Fruit fly (Drosophila melanogaster) whole organism, embryonic: ENCODE data around the gene CG33687.

Source experiments
- Ada2b ChIP-seq: fragments of 200-800 bp; sonication (Bioruptor generic); IDR thresholded peaks from 2 replicates; pipeline ENCODE4 v1.3.6; 2022; ENCODE audit warnings: missing biosample characterization, missing genetic modification characterization
- B-H1 ChIP-seq: fragments of 200-800 bp; sonication (Bioruptor generic); IDR thresholded peaks from 3 replicates; pipeline ENCODE4 v1.3.6; 2022; ENCODE audit warnings: missing biosample characterization, missing genetic modification characterization
- BEAF-32 ChIP-seq: fragments of 200-800 bp; sonication (Bioruptor generic); optimal IDR thresholded peaks from 3 replicates; lab custom pipeline; 2017; ENCODE audit warnings: missing biosample characterization, missing genetic modification characterization, mild to moderate bottlenecking, moderate library complexity, missing genetic modification reagents
- Blimp-1 ChIP-seq: fragments of 200-800 bp; sonication (Bioruptor generic); optimal IDR thresholded peaks from 3 replicates; lab custom pipeline; 2018; ENCODE audit warnings: missing biosample characterization, missing genetic modification characterization, mild to moderate bottlenecking, moderate library complexity, missing genetic modification reagents
- CG10654 ChIP-seq: fragments of 200-800 bp; sonication (Bioruptor generic); optimal IDR thresholded peaks from 2 replicates; lab custom pipeline; 2016; ENCODE audit warnings: missing biosample characterization, missing genetic modification characterization
- CG11723 ChIP-seq: fragments of 200-800 bp; sonication (Bioruptor generic); optimal IDR thresholded peaks from 2 replicates; lab custom pipeline; 2017; ENCODE audit warnings: missing biosample characterization, mild to moderate bottlenecking, missing genetic modification characterization
- CG13424 ChIP-seq: fragments of 200-800 bp; sonication (Bioruptor generic); optimal IDR thresholded peaks from 2 replicates; lab custom pipeline; 2019; ENCODE audit warnings: missing biosample characterization, mild to moderate bottlenecking, missing genetic modification characterization, moderate library complexity
- CG14667 ChIP-seq: fragments of 200-800 bp; sonication (Bioruptor generic); IDR thresholded peaks from 2 replicates; pipeline ENCODE4 v1.3.6; 2022; ENCODE audit warnings: missing biosample characterization, missing genetic modification characterization
- CG17568 ChIP-seq: fragments of 200-800 bp; sonication (Bioruptor generic); optimal IDR thresholded peaks from 2 replicates; lab custom pipeline; 2018; ENCODE audit warnings: missing biosample characterization, mild to moderate bottlenecking, missing genetic modification characterization, moderate library complexity
- CG17829 ChIP-seq: fragments of 200-800 bp; optimal IDR thresholded peaks from 2 replicates; lab custom pipeline; 2019; ENCODE audit warnings: missing biosample characterization, mild to moderate bottlenecking, missing genetic modification characterization, moderate library complexity
- CG2678 ChIP-seq: fragments of 200-800 bp; sonication (Bioruptor generic); optimal IDR thresholded peaks from 3 replicates; lab custom pipeline; 2019; ENCODE audit warnings: missing biosample characterization, mild to moderate bottlenecking, missing genetic modification characterization, moderate library complexity
- CG2712 ChIP-seq: fragments of 200-800 bp; optimal IDR thresholded peaks from 3 replicates; lab custom pipeline; 2019; ENCODE audit warnings: missing biosample characterization, mild to moderate bottlenecking, missing genetic modification characterization, moderate library complexity
- CG30431 ChIP-seq: fragments of 200-800 bp; sonication (Bioruptor generic); optimal IDR thresholded peaks from 2 replicates; lab custom pipeline; 2017; ENCODE audit warnings: missing biosample characterization, missing genetic modification characterization
- CG34422 ChIP-seq: fragments of 200-800 bp; sonication (Bioruptor generic); IDR thresholded peaks from 3 replicates; pipeline ENCODE4 v1.3.6; 2022; ENCODE audit warnings: missing biosample characterization, missing genetic modification characterization
- CG43689 ChIP-seq: fragments of 200-800 bp; sonication (Bioruptor generic); IDR thresholded peaks from 2 replicates; pipeline ENCODE4 v1.3.6; 2022; ENCODE audit warnings: missing biosample characterization, missing genetic modification characterization
- CG6654 ChIP-seq: fragments of 200-800 bp; sonication (Bioruptor generic); optimal IDR thresholded peaks from 2 replicates; lab custom pipeline; 2017; ENCODE audit warnings: missing biosample characterization, mild to moderate bottlenecking, missing genetic modification characterization
- CG7987 ChIP-seq: fragments of 200-800 bp; sonication (Bioruptor generic); optimal IDR thresholded peaks from 2 replicates; lab custom pipeline; 2018; ENCODE audit warnings: missing biosample characterization, mild to moderate bottlenecking, missing genetic modification characterization, moderate library complexity
- CG9876 ChIP-seq: fragments of 200-800 bp; sonication (Bioruptor generic); optimal IDR thresholded peaks from 2 replicates; lab custom pipeline; 2016; ENCODE audit warnings: missing biosample characterization, missing genetic modification characterization
- Dad ChIP-seq: fragments of 200-800 bp; sonication (Bioruptor generic); optimal IDR thresholded peaks from 3 replicates; lab custom pipeline; 2016; ENCODE audit warnings: missing biosample characterization, missing genetic modification characterization
- Dip2 ChIP-seq: fragments of 200-800 bp; sonication (Bioruptor generic); IDR thresholded peaks from 2 replicates; pipeline ENCODE4 v1.3.6; 2022; ENCODE audit warnings: missing biosample characterization, missing genetic modification characterization
- H2.0 ChIP-seq: fragments of 200-800 bp; sonication (Bioruptor generic); IDR thresholded peaks from 2 replicates; pipeline ENCODE4 v1.3.6; 2022; ENCODE audit warnings: missing biosample characterization, missing genetic modification characterization
- HHEX ChIP-seq: fragments of 200-800 bp; sonication (Bioruptor generic); optimal IDR thresholded peaks from 3 replicates; lab custom pipeline; 2017; ENCODE audit warnings: missing biosample characterization, mild to moderate bottlenecking, missing genetic modification characterization, missing genetic modification reagents
- HLH3B ChIP-seq: fragments of 200-800 bp; sonication (Bioruptor generic); IDR thresholded peaks from 2 replicates; pipeline ENCODE4 v1.3.6; 2022; ENCODE audit warnings: missing biosample characterization, missing genetic modification characterization
- HLH54F ChIP-seq: fragments of 200-800 bp; sonication (Bioruptor generic); optimal IDR thresholded peaks from 3 replicates; lab custom pipeline; 2016; ENCODE audit warnings: missing biosample characterization, missing genetic modification characterization
- Opbp ChIP-seq: fragments of 200-800 bp; sonication (Bioruptor generic); IDR thresholded peaks from 3 replicates; pipeline ENCODE4 v1.3.6; 2022; ENCODE audit warnings: missing biosample characterization, missing genetic modification characterization; ENCODE audit not compliant: partially characterized antibody
- PHDP ChIP-seq: fragments of 200-800 bp; sonication (Bioruptor generic); optimal IDR thresholded peaks from 3 replicates; lab custom pipeline; 2018; ENCODE audit warnings: missing biosample characterization, mild to moderate bottlenecking, missing genetic modification characterization, moderate library complexity
- Sin3A ChIP-seq: fragments of >200 bp; optimal IDR thresholded peaks from 2 replicates; lab custom pipeline; 2018
- Ssrp ChIP-seq: fragments of 200-800 bp; sonication (Bioruptor generic); optimal IDR thresholded peaks from 2 replicates; lab custom pipeline; 2018; ENCODE audit warnings: missing biosample characterization, mild to moderate bottlenecking, missing genetic modification characterization, moderate library complexity
- Taf1 ChIP-seq: fragments of 200-800 bp; sonication (Bioruptor generic); IDR thresholded peaks from 2 replicates; pipeline ENCODE4 v1.3.6; 2022; ENCODE audit warnings: missing biosample characterization, missing genetic modification characterization
- Tbp ChIP-seq: fragments of >200 bp; optimal IDR thresholded peaks from 2 replicates; lab custom pipeline; 2018; ENCODE audit warnings: missing biosample characterization, missing genetic modification characterization
- ac ChIP-seq: fragments of 200-800 bp; sonication (Bioruptor generic); optimal IDR thresholded peaks from 3 replicates; lab custom pipeline; 2017; ENCODE audit warnings: missing biosample characterization, mild to moderate bottlenecking, missing genetic modification characterization
- amos ChIP-seq: fragments of 200-800 bp; sonication (Bioruptor generic); IDR thresholded peaks from 2 replicates; pipeline ENCODE4 v1.3.6; 2022; ENCODE audit warnings: missing biosample characterization, missing genetic modification characterization; ENCODE audit not compliant: partially characterized antibody
- ara ChIP-seq: fragments of 200-800 bp; sonication (Bioruptor generic); IDR thresholded peaks from 2 replicates; pipeline ENCODE4 v1.3.6; 2022; ENCODE audit warnings: missing biosample characterization, missing genetic modification characterization
- dan ChIP-seq: fragments of 200-800 bp; sonication (Bioruptor generic); IDR thresholded peaks from 2 replicates; pipeline ENCODE4 v1.3.6; 2022; ENCODE audit warnings: missing biosample characterization, missing genetic modification characterization
- dmrt11E ChIP-seq: fragments of 200-800 bp; sonication (Bioruptor generic); optimal IDR thresholded peaks from 3 replicates; lab custom pipeline; 2018; ENCODE audit warnings: missing biosample characterization, mild to moderate bottlenecking, missing genetic modification characterization, moderate library complexity
- dmrt99B ChIP-seq: fragments of 200-800 bp; sonication (Bioruptor generic); optimal IDR thresholded peaks from 2 replicates; lab custom pipeline; 2018; ENCODE audit warnings: missing biosample characterization, mild to moderate bottlenecking, missing genetic modification characterization, moderate library complexity
- esg ChIP-seq: fragments of 200-800 bp; sonication (Bioruptor generic); conservative IDR thresholded peaks from 2 replicates; pipeline ENCODE4 v1.3.6; 2022; ENCODE audit warnings: missing biosample characterization, missing genetic modification characterization
- exex ChIP-seq: fragments of 200-800 bp; sonication (Bioruptor generic); optimal IDR thresholded peaks from 4 replicates; lab custom pipeline; 2018; ENCODE audit warnings: missing biosample characterization, mild to moderate bottlenecking, missing genetic modification characterization, moderate library complexity
- fd3F ChIP-seq: fragments of 200-800 bp; sonication (Bioruptor generic); optimal IDR thresholded peaks from 2 replicates; lab custom pipeline; 2018; ENCODE audit warnings: missing biosample characterization, mild to moderate bottlenecking, missing genetic modification characterization, moderate library complexity
- ken ChIP-seq: fragments of 200-800 bp; sonication (Bioruptor generic); IDR thresholded peaks from 3 replicates; pipeline ENCODE4 v1.3.6; 2022; ENCODE audit warnings: missing biosample characterization, missing genetic modification characterization
- klu ChIP-seq: fragments of 200-800 bp; sonication (Bioruptor generic); IDR thresholded peaks from 2 replicates; pipeline ENCODE4 v1.3.6; 2022; ENCODE audit warnings: missing biosample characterization, missing genetic modification characterization
- nerfin-2 ChIP-seq: fragments of 200-800 bp; sonication (Bioruptor generic); IDR thresholded peaks from 2 replicates; pipeline ENCODE4 v1.3.6; 2022; ENCODE audit warnings: missing biosample characterization, missing genetic modification characterization; ENCODE audit not compliant: partially characterized antibody
- odd ChIP-seq: fragments of 200-800 bp; sonication (Bioruptor generic); optimal IDR thresholded peaks from 2 replicates; lab custom pipeline; 2017; ENCODE audit warnings: missing biosample characterization, mild to moderate bottlenecking, missing genetic modification characterization
- peb ChIP-seq: fragments of 200-800 bp; sonication (Bioruptor generic); IDR thresholded peaks from 2 replicates; pipeline ENCODE4 v1.3.6; 2022; ENCODE audit warnings: missing biosample characterization, missing genetic modification characterization
- prd ChIP-seq, 3 experiments: fragments of >200 bp in 2 of 3; fragments of 200-800 bp in 1 of 3; sonication (Bioruptor generic) in 1 of 3; optimal IDR thresholded peaks in 2 of 3; IDR thresholded peaks in 1 of 3; 2 replicates in 2 of 3; 3 replicates in 1 of 3; pipeline versions ENCODE4 v1.3.6 to Lab custom; 2017 to 2022; ENCODE audit warnings: missing biosample characterization in 1 of 3, missing genetic modification characterization in 1 of 3
- pum ChIP-seq: fragments of 200-800 bp; sonication (Bioruptor generic); optimal IDR thresholded peaks from 2 replicates; lab custom pipeline; 2016; ENCODE audit warnings: missing biosample characterization, missing genetic modification characterization
- tup ChIP-seq: fragments of 200-800 bp; sonication (Bioruptor generic); optimal IDR thresholded peaks from 2 replicates; lab custom pipeline; 2016; ENCODE audit warnings: missing biosample characterization, mild to moderate bottlenecking, missing genetic modification characterization, moderate library complexity
- twi ChIP-seq: fragments of 200-800 bp; optimal IDR thresholded peaks from 2 replicates; lab custom pipeline; 2019; ENCODE audit warnings: missing biosample characterization, mild to moderate bottlenecking, missing genetic modification characterization, moderate library complexity
- tx ChIP-seq: fragments of 200-800 bp; sonication (Bioruptor generic); optimal IDR thresholded peaks from 2 replicates; lab custom pipeline; 2016; ENCODE audit warnings: missing biosample characterization, missing genetic modification characterization
- vfl ChIP-seq: fragments of 200-800 bp; sonication (Bioruptor generic); optimal IDR thresholded peaks from 2 replicates; lab custom pipeline; 2016; ENCODE audit warnings: missing biosample characterization, missing genetic modification characterization
- wek ChIP-seq: fragments of 200-800 bp; sonication (Bioruptor generic); optimal IDR thresholded peaks from 3 replicates; lab custom pipeline; 2018; ENCODE audit warnings: missing biosample characterization, mild to moderate bottlenecking, missing genetic modification characterization, moderate library complexity

CG33687 gene

DNA sequence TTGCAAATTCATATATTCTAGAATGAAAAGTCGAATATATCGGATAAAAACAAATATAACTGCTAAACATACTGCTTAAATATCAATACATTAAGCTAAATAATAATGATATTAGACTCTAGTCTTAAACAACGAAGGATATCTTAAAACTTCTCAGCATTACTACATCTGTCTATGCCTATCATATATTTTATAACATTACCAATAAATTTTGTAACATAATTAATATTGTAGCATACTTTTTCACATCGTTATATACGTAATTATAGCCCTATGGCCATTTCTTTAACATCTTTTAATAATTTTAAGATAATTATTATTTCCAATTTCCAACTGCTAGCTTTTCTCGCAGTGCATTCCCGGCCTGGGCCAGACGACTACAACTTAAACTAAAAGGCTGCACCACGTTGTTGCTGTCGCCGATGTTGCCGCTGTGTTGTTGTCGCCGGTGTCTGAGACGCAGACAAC lies 24.8 kb upstream of the CG33687 start (continued):
- TF ChIP-seq CG9876 (GFP tag; lab: Kevin White, UChicago): no peak
- no peak for TF ChIP-seq HHEX (GFP tag; lab: Kevin White, UChicago)
- TF ChIP-seq CG7987 (GFP tag; lab: Kevin White, UChicago): no peak
- TF ChIP-seq peb (GFP tag; lab: Robert Waterston, UW): no peak
- no peak for TF ChIP-seq CG10654 (GFP tag; lab: Kevin White, UChicago)
- TF ChIP-seq HLH3B (GFP tag; lab: Robert Waterston, UW): no peak
- TF ChIP-seq BEAF-32 (GFP tag; lab: Kevin White, UChicago): no peak
- TF ChIP-seq pum (GFP tag; lab: Kevin White, UChicago): no peak
- TF ChIP-seq HLH54F (GFP tag; lab: Kevin White, UChicago): no peak
- TF ChIP-seq vfl: no peak
- TF ChIP-seq CG2712 (tag; lab: Kevin White, UChicago): peak; percentile 56
- TF ChIP-seq dmrt11E (tag; lab: Kevin White, UChicago): peak; percentile 43
- TF ChIP-seq nerfin-2 (GFP tag; lab: Robert Waterston, UW): no peak
- no peak for TF ChIP-seq klu
- no peak for TF ChIP-seq ken
- TF ChIP-seq twi (tag; lab: Kevin White, UChicago): peak; percentile 7
- no peak for TF ChIP-seq tup
- peak; percentile 14 for TF ChIP-seq CG11723 (GFP tag; lab: Kevin White, UChicago)
- peak; percentile 68 for TF ChIP-seq CG2678
- peak; percentile 47 for TF ChIP-seq Ssrp
- TF ChIP-seq exex (tag; lab: Kevin White, UChicago): no peak
- TF ChIP-seq esg (GFP tag; lab: Robert Waterston, UW): no peak
- peak; percentile 58 for TF ChIP-seq dmrt99B (tag; lab: Kevin White, UChicago)
- no peak for TF ChIP-seq Opbp
- TF ChIP-seq CG13424 (tag; lab: Kevin White, UChicago): peak; percentile 54
- no peak for TF ChIP-seq CG14667
- TF ChIP-seq Ada2b: no peak
- peak; percentile 31 for TF ChIP-seq odd (GFP tag; lab: Kevin White, UChicago)
- TF ChIP-seq ac (GFP tag; lab: Kevin White, UChicago): no peak
- TF ChIP-seq Taf1 (GFP tag; lab: Robert Waterston, UW): no peak
- no peak for TF ChIP-seq ara (GFP tag; lab: Robert Waterston, UW)
- TF ChIP-seq CG30431 (GFP tag; lab: Kevin White, UChicago): no peak
- no peak for TF ChIP-seq amos (GFP tag; lab: Robert Waterston, UW)
- no peak for TF ChIP-seq dan
- TF ChIP-seq prd (optimal IDR thresholded peaks at IDR 0.05; lab: Kevin White, UChicago): no peak
- TF ChIP-seq prd (GFP tag; IDR thresholded peaks at IDR 0.05; lab: Robert Waterston, UW): no peak
- no peak for TF ChIP-seq Sin3A (lab: Kevin White, UChicago)
- no peak for TF ChIP-seq Dip2
- no peak for TF ChIP-seq wek (GFP tag; lab: Kevin White, UChicago)
- no peak for TF ChIP-seq Dad (GFP tag; lab: Kevin White, UChicago)
- TF ChIP-seq tx (GFP tag; lab: Kevin White, UChicago): no peak
- no peak for TF ChIP-seq H2.0 (GFP tag; lab: Robert Waterston, UW)
- TF ChIP-seq PHDP: peak; percentile 7
- peak; percentile 22 for TF ChIP-seq Blimp-1 (GFP tag; lab: Kevin White, UChicago)
- no peak for TF ChIP-seq Tbp (GFP tag; lab: Kevin White, UChicago)
- no peak for TF ChIP-seq fd3F
- no peak for TF ChIP-seq B-H1 (GFP tag; lab: Robert Waterston, UW)
- TF ChIP-seq CG17568 (GFP tag; lab: Kevin White, UChicago): no peak
- TF ChIP-seq CG17829 (tag; lab: Kevin White, UChicago): peak; percentile 28
- TF ChIP-seq CG43689 (GFP tag; lab: Robert Waterston, UW): no peak
- no peak for TF ChIP-seq CG34422 (GFP tag; lab: Robert Waterston, UW)
- TF ChIP-seq CG6654 (GFP tag; lab: Kevin White, UChicago): no peak
